Worm (Caenorhabditis elegans): ENCODE results near the gene M6.4.

Gene M6.4

DNA sequence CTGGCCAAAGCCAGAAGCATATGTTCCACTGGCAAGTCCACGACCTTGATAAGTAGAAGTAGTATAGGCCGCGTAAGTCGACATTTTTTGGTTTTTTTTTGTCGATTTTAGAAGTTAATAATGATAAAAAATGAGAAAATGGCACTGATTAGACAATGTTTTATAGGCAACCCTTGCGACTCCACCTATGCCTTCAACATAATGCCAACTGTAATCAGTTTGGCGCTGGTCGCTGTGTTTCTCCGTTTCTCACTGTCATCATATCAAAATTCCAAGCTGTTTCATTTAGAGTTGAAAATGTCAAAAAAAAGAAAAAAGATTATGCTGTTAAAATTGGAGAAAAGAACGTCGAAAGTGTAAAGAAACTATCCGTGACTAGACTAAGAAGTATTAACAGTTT lies 16.6 kb downstream of the M6.4 start:
- TF ChIP-seq elt-1 (tag; optimal IDR thresholded peaks at IDR 0.05; ENCODE audit: borderline replicate concordance, insufficient read depth) (no peak), ceh-39 (tag; optimal IDR thresholded peaks at IDR 0.05) (no peak), pha-4 (tag; optimal IDR thresholded peaks at IDR 0.05) (no peak), zip-8 (tag; optimal IDR thresholded peaks at IDR 0.05) (no peak), snpc-4 (tag; optimal IDR thresholded peaks at IDR 0.05) (no peak), lin-32 (GFP tag; optimal IDR thresholded peaks at IDR 0.05) (no peak), mls-2 (tag; optimal IDR thresholded peaks at IDR 0.05) (no peak), unc-120 (tag; optimal IDR thresholded peaks at IDR 0.05; ENCODE audit: poor library complexity, severe bottlenecking) (no peak), flh-1 (GFP tag; optimal IDR thresholded peaks at IDR 0.05) (no peak), cnd-1 (tag; optimal IDR thresholded peaks at IDR 0.05) (no peak), sptf-1 (tag; optimal IDR thresholded peaks at IDR 0.05) (no peak), lsy-2 (tag; optimal IDR thresholded peaks at IDR 0.05) (no peak), lin-13 (tag; optimal IDR thresholded peaks at IDR 0.05) (no peak), nhr-76 (tag; optimal IDR thresholded peaks at IDR 0.05) (no peak), ztf-11 (tag; optimal IDR thresholded peaks at IDR 0.05) (no peak), drap-1 (GFP tag; optimal IDR thresholded peaks at IDR 0.05) (no peak), tbx-8 (GFP tag; optimal IDR thresholded peaks at IDR 0.05) (no peak), ces-1 (GFP tag; optimal IDR thresholded peaks at IDR 0.05) (no peak), unc-39 (tag; optimal IDR thresholded peaks at IDR 0.05) (no peak), ceh-43 (GFP tag; optimal IDR thresholded peaks at IDR 0.05) (no peak)

DNA sequence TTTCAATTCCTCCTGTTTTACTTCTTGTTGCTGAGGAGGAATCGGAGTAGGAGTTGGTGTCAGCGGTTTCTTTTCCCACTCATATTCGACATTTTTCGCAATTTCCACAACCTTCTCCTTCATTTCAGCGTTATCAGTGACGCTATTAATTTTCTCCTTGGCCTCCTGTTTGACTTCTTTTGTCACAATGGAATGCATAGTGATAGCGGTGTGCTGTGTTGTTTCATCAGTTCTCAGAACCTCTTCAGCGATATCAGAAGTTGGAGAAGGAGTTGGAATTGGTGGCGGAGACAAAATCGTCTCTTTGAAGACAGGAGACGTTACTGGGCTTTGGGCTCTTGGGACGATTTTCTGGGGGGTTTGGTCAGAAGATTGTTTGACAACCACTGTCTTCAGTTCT lies 17.5 kb downstream of the M6.4 start:
- TF ChIP-seq lin-32 (GFP tag; optimal IDR thresholded peaks at IDR 0.05), result no peak
- TF ChIP-seq ztf-11 (tag; optimal IDR thresholded peaks at IDR 0.05), result no peak
- no peak for TF ChIP-seq nhr-12 (tag; optimal IDR thresholded peaks at IDR 0.05)
- TF ChIP-seq mls-2 (tag; optimal IDR thresholded peaks at IDR 0.05), result no peak
- no peak for TF ChIP-seq elt-1 (tag; optimal IDR thresholded peaks at IDR 0.05; ENCODE audit: borderline replicate concordance, insufficient read depth)
- TF ChIP-seq ceh-83 (GFP tag; optimal IDR thresholded peaks at IDR 0.05), result no peak
- TF ChIP-seq lsy-2 (tag; optimal IDR thresholded peaks at IDR 0.05), result no peak
- no peak for TF ChIP-seq lin-13 (tag; optimal IDR thresholded peaks at IDR 0.05)
- TF ChIP-seq ceh-43 (GFP tag; optimal IDR thresholded peaks at IDR 0.05), result no peak
- TF ChIP-seq mep-1 (tag; optimal IDR thresholded peaks at IDR 0.05), result no peak
- TF ChIP-seq blmp-1 (tag; optimal IDR thresholded peaks at IDR 0.05), result no peak
- no peak for TF ChIP-seq unc-62 (GFP tag; optimal IDR thresholded peaks at IDR 0.05)
- TF ChIP-seq cnd-1 (tag; optimal IDR thresholded peaks at IDR 0.05), result no peak
- TF ChIP-seq unc-120 (tag; optimal IDR thresholded peaks at IDR 0.05; ENCODE audit: poor library complexity, severe bottlenecking), result no peak
- TF ChIP-seq flh-1 (GFP tag; optimal IDR thresholded peaks at IDR 0.05), result no peak
- no peak for TF ChIP-seq elt-3 (tag; optimal IDR thresholded peaks at IDR 0.05)
- TF ChIP-seq mab-5 (tag; optimal IDR thresholded peaks at IDR 0.05), result no peak

DNA sequence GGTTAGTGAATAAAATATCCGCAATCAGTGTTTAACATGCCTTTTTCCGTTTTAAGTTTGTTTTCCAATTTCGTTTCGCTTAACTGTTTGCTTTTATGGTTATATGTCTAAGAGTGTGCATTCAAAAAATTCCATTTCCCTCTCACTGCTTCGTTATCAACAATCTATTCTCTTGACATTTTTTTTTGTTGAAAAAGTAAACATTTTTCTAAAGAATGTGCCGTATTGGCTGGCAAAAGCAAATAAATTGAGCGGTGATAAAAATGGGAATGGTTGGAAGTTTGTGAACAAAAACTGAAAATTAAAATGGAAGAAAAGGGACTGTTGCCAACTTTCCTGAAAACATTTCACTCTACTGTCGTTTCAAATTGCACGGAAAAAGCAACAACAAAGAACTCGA lies 22.6 kb downstream of the M6.4 start:
- TF ChIP-seq nhr-2 (tag; optimal IDR thresholded peaks at IDR 0.05) (no peak), mls-2 (tag; optimal IDR thresholded peaks at IDR 0.05) (no peak), sptf-1 (tag; optimal IDR thresholded peaks at IDR 0.05) (no peak), ztf-11 (tag; optimal IDR thresholded peaks at IDR 0.05) (no peak)

DNA sequence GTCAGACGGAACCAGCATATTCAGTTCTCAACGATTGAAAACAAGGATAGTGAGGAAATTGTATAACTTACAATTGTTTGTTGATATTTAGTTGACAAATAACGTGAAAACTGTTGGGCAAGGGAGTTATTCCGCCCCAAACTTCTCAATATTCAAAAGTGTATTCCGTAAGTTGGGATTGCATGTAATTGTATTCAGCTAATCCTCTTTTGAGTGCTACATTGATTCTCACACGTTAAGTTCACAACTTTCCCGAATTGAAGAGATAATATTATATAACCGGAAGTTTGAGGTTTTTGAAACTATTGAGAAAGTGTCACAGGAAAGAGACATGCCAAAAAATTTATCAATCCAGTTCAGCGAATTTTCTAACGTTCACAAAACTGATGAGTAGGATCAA lies 25.8 kb downstream of the M6.4 start, which contains the start of gene ifc-2:
TSS of gene ifc-2 (minus strand) at position 101 of the 400 bp plus-strand sequence.
- no peak for TF ChIP-seq tbx-8 (GFP tag; optimal IDR thresholded peaks at IDR 0.05)
- no peak for TF ChIP-seq mep-1 (tag; optimal IDR thresholded peaks at IDR 0.05)
- TF ChIP-seq sem-2 (GFP tag; optimal IDR thresholded peaks at IDR 0.05), result no peak
- no peak for TF ChIP-seq ces-1 (GFP tag; optimal IDR thresholded peaks at IDR 0.05)
- no peak for TF ChIP-seq mab-5 (tag; optimal IDR thresholded peaks at IDR 0.05)
- no peak for TF ChIP-seq drap-1 (GFP tag; optimal IDR thresholded peaks at IDR 0.05)
- TF ChIP-seq pha-4 (tag; optimal IDR thresholded peaks at IDR 0.05), result no peak

DNA sequence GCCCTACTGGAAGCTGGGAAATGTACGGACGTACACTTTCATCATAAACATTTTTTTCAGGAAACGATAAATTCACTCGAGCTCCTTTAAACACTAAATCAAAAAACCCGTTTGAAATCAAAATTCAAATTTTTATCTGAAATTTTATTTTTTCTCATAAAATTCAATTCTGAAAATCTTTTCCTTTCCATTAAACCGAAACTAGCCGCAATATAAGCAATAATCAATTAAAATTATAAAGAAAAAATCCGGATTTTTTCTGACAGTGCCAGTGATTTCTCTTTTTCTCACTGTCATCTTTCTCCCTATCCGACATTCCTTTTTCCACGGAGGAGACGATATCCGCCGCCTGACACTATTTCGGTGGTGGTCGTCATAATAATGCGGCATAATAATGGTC lies 26.9 kb downstream of the M6.4 start, which contains the start of gene lpr-7:
TSS of gene lpr-7 (plus strand) at position 301 of the 400 bp plus-strand sequence.
- TF ChIP-seq ham-2 (GFP tag; optimal IDR thresholded peaks at IDR 0.05) (no peak), sem-2 (GFP tag; optimal IDR thresholded peaks at IDR 0.05) (no peak), ztf-11 (tag; optimal IDR thresholded peaks at IDR 0.05) (no peak), lin-13 (tag; optimal IDR thresholded peaks at IDR 0.05) (no peak), zip-8 (tag; optimal IDR thresholded peaks at IDR 0.05) (no peak), lin-32 (GFP tag; optimal IDR thresholded peaks at IDR 0.05) (no peak), sptf-1 (tag; optimal IDR thresholded peaks at IDR 0.05) (no peak), unc-39 (tag; optimal IDR thresholded peaks at IDR 0.05) (no peak), blmp-1 (tag; optimal IDR thresholded peaks at IDR 0.05) (no peak), lsy-2 (tag; optimal IDR thresholded peaks at IDR 0.05) (no peak), bed-3 (GFP tag; optimal IDR thresholded peaks at IDR 0.05) (no peak), M03D4.4 (tag; optimal IDR thresholded peaks at IDR 0.05) (no peak)

Measured in whole organism, mixed stage, embryonic.